Fruit fly (Drosophila melanogaster) whole organism, prepupa: Measurements from ENCODE around the gene htt.

ENCODE experiments used
- Blimp-1 ChIP-seq: fragments of 200-800 bp; sonication (Bioruptor generic); optimal IDR thresholded peaks from 3 replicates; lab custom pipeline; 2017; ENCODE audit warnings: missing biosample characterization, missing genetic modification characterization, mild to moderate bottlenecking, moderate library complexity, missing genetic modification reagents
- CG10669 ChIP-seq: fragments of 200-800 bp; sonication (Bioruptor generic); optimal IDR thresholded peaks from 3 replicates; lab custom pipeline; 2018; ENCODE audit warnings: missing biosample characterization, mild to moderate bottlenecking, missing genetic modification characterization, moderate library complexity
- CG11294 ChIP-seq: fragments of 200-800 bp; sonication (Bioruptor generic); IDR thresholded peaks from 2 replicates; pipeline ENCODE4 v1.3.6; 2022; ENCODE audit warnings: missing biosample characterization, missing genetic modification characterization
- CG11902 ChIP-seq: fragments of 200-800 bp; sonication (Bioruptor generic); optimal IDR thresholded peaks from 3 replicates; lab custom pipeline; 2016; ENCODE audit warnings: missing biosample characterization, missing genetic modification characterization
- CG1621 ChIP-seq: fragments of 200-800 bp; sonication (Bioruptor generic); optimal IDR thresholded peaks from 3 replicates; lab custom pipeline; 2018; ENCODE audit warnings: missing biosample characterization, mild to moderate bottlenecking, missing genetic modification characterization
- CG16779 ChIP-seq: fragments of 200-800 bp; sonication (Bioruptor generic); optimal IDR thresholded peaks from 3 replicates; lab custom pipeline; 2017; ENCODE audit warnings: missing biosample characterization, mild to moderate bottlenecking, missing genetic modification characterization
- CG32006 ChIP-seq: fragments of 200-800 bp; sonication (Bioruptor generic); optimal IDR thresholded peaks from 3 replicates; lab custom pipeline; 2017; ENCODE audit warnings: missing biosample characterization, mild to moderate bottlenecking, missing genetic modification characterization
- CG34406 ChIP-seq: fragments of 200-800 bp; sonication (Bioruptor generic); optimal IDR thresholded peaks from 3 replicates; lab custom pipeline; 2016; ENCODE audit warnings: missing biosample characterization, missing genetic modification characterization
- CG3919 ChIP-seq: fragments of 200-800 bp; sonication (Bioruptor generic); optimal IDR thresholded peaks from 3 replicates; lab custom pipeline; 2016; ENCODE audit warnings: missing biosample characterization, missing genetic modification characterization
- CG4318 ChIP-seq: fragments of 200-800 bp; sonication (Bioruptor generic); optimal IDR thresholded peaks from 3 replicates; lab custom pipeline; 2017; ENCODE audit warnings: missing biosample characterization, mild to moderate bottlenecking, missing genetic modification characterization
- CG6163 ChIP-seq: fragments of 200-800 bp; sonication (Bioruptor generic); IDR thresholded peaks from 3 replicates; pipeline ENCODE4 v1.3.6; 2022; ENCODE audit warnings: missing biosample characterization, missing genetic modification characterization
- CG6808 ChIP-seq: fragments of 200-800 bp; sonication (Bioruptor generic); optimal IDR thresholded peaks from 3 replicates; lab custom pipeline; 2017; ENCODE audit warnings: missing biosample characterization, missing genetic modification characterization, mild to moderate bottlenecking, moderate library complexity, missing genetic modification reagents
- CG6854 ChIP-seq: fragments of 200-800 bp; sonication (Bioruptor generic); optimal IDR thresholded peaks from 2 replicates; lab custom pipeline; 2017; ENCODE audit warnings: missing biosample characterization, mild to moderate bottlenecking, missing genetic modification characterization
- CG9139 ChIP-seq: fragments of 200-800 bp; sonication (Bioruptor generic); optimal IDR thresholded peaks from 3 replicates; lab custom pipeline; 2017; ENCODE audit warnings: missing biosample characterization, mild to moderate bottlenecking, missing genetic modification characterization
- Eip75B ChIP-seq: fragments of 200-800 bp; sonication (Bioruptor generic); optimal IDR thresholded peaks from 3 replicates; lab custom pipeline; 2016; ENCODE audit warnings: missing biosample characterization, missing genetic modification characterization
- Eip78C ChIP-seq: fragments of 200-800 bp; sonication (Bioruptor generic); peaks from one replicate; lab custom pipeline; 2016; ENCODE audit warnings: missing biosample characterization, missing genetic modification characterization
- Eip93F ChIP-seq: fragments of 200-800 bp; sonication (Bioruptor generic); optimal IDR thresholded peaks from 2 replicates; lab custom pipeline; 2016; ENCODE audit warnings: missing biosample characterization, mild to moderate bottlenecking, missing genetic modification characterization
- Ets21C ChIP-seq: fragments of 200-800 bp; sonication (Bioruptor generic); optimal IDR thresholded peaks from 3 replicates; lab custom pipeline; 2016; ENCODE audit warnings: missing biosample characterization, missing genetic modification characterization
- Ets96B ChIP-seq: fragments of 200-800 bp; optimal IDR thresholded peaks from 2 replicates; lab custom pipeline; 2019; ENCODE audit warnings: missing biosample characterization, mild to moderate bottlenecking, missing genetic modification characterization, moderate library complexity
- Gug ChIP-seq: fragments of 200-800 bp; sonication (Bioruptor generic); IDR thresholded peaks from 2 replicates; pipeline ENCODE4 v1.3.6; 2022; ENCODE audit warnings: missing biosample characterization, missing genetic modification characterization
- Met ChIP-seq: fragments of 200-800 bp; sonication (Bioruptor generic); optimal IDR thresholded peaks from 3 replicates; lab custom pipeline; 2016; ENCODE audit warnings: missing biosample characterization, missing genetic modification characterization
- OdsH ChIP-seq: fragments of 200-800 bp; sonication (Bioruptor generic); optimal IDR thresholded peaks from 3 replicates; lab custom pipeline; 2016; ENCODE audit warnings: missing biosample characterization, missing genetic modification characterization
- Smox ChIP-seq: fragments of 200-800 bp; sonication (Bioruptor generic); optimal IDR thresholded peaks from 3 replicates; lab custom pipeline; 2016; ENCODE audit warnings: missing biosample characterization, missing genetic modification characterization
- Sox14 ChIP-seq: fragments of 200-800 bp; sonication (Bioruptor generic); optimal IDR thresholded peaks from 3 replicates; lab custom pipeline; 2016; ENCODE audit warnings: missing biosample characterization, missing genetic modification characterization
- achi ChIP-seq: fragments of 200-800 bp; sonication (Bioruptor generic); optimal IDR thresholded peaks from 3 replicates; lab custom pipeline; 2016; ENCODE audit warnings: missing biosample characterization, missing genetic modification characterization
- acj6 ChIP-seq: fragments of 200-800 bp; sonication (Bioruptor generic); optimal IDR thresholded peaks from 3 replicates; lab custom pipeline; 2016; ENCODE audit warnings: missing biosample characterization, missing genetic modification characterization
- cyc ChIP-seq: fragments of 200-800 bp; sonication (Bioruptor generic); optimal IDR thresholded peaks from 3 replicates; lab custom pipeline; 2016; ENCODE audit warnings: missing biosample characterization, missing genetic modification characterization
- dsx ChIP-seq: fragments of 200-800 bp; optimal IDR thresholded peaks from 3 replicates; lab custom pipeline; 2019; ENCODE audit warnings: missing biosample characterization, mild to moderate bottlenecking, missing genetic modification characterization, moderate library complexity; ENCODE audit not compliant: poor library complexity, severe bottlenecking
- fkh ChIP-seq: fragments of 200-800 bp; sonication (Bioruptor generic); optimal IDR thresholded peaks from 3 replicates; lab custom pipeline; 2017; ENCODE audit warnings: missing biosample characterization, mild to moderate bottlenecking, missing genetic modification characterization, moderate library complexity
- lz ChIP-seq: fragments of 200-800 bp; sonication (Bioruptor generic); optimal IDR thresholded peaks from 3 replicates; lab custom pipeline; 2016; ENCODE audit warnings: missing biosample characterization, missing genetic modification characterization
- net ChIP-seq: fragments of 200-800 bp; sonication (Bioruptor generic); optimal IDR thresholded peaks from 3 replicates; lab custom pipeline; 2016; ENCODE audit warnings: missing biosample characterization, missing genetic modification characterization
- ss ChIP-seq, 2 experiments: fragments of 200-800 bp; sonication (Bioruptor generic); optimal IDR thresholded peaks; 2 replicates in 1 of 2; 3 replicates in 1 of 2; lab custom pipeline; 2017 to 2018; ENCODE audit warnings: mild to moderate bottlenecking in 2 of 2, missing biosample characterization in 2 of 2, missing genetic modification characterization in 2 of 2, moderate library complexity in 1 of 2
- topi ChIP-seq: fragments of 200-800 bp; sonication (Bioruptor generic); optimal IDR thresholded peaks from 3 replicates; lab custom pipeline; 2016; ENCODE audit warnings: missing biosample characterization, missing genetic modification characterization
- vri ChIP-seq: fragments of 200-800 bp; sonication (Bioruptor generic); optimal IDR thresholded peaks from 3 replicates; lab custom pipeline; 2016; ENCODE audit warnings: missing biosample characterization, mild to moderate bottlenecking, missing genetic modification characterization

Gene htt

dm6 chr3R:28672134-28672533 is 23.9 kb upstream of the htt start (continued):
- TF ChIP-seq Ets96B (tag; lab: Kevin White, UChicago): peak; percentile 35
- TF ChIP-seq cyc: peak; percentile 87
- no peak for TF ChIP-seq CG34406 (GFP tag; lab: Kevin White, UChicago)
- TF ChIP-seq Smox (GFP tag; lab: Kevin White, UChicago): peak; percentile 45
- peak; percentile 64 for TF ChIP-seq Met (GFP tag; lab: Kevin White, UChicago)
- TF ChIP-seq CG32006 (GFP tag; lab: Kevin White, UChicago): peak; percentile 40
- peak; percentile 39 for TF ChIP-seq CG6808
- TF ChIP-seq Ets21C (GFP tag; lab: Kevin White, UChicago): peak; percentile 40
- TF ChIP-seq CG16779 (tag; lab: Kevin White, UChicago): no peak
- peak; percentile 26 for TF ChIP-seq achi
- TF ChIP-seq lz (GFP tag; lab: Kevin White, UChicago): peak; percentile 82
- peak; percentile 49 for TF ChIP-seq Eip75B (GFP tag; lab: Kevin White, UChicago)
- TF ChIP-seq topi (GFP tag; lab: Kevin White, UChicago): peak; percentile 47
- TF ChIP-seq Sox14 (GFP tag; lab: Kevin White, UChicago): peak; percentile 85
- peak; percentile 61 for TF ChIP-seq CG11902 (GFP tag; lab: Kevin White, UChicago)
- peak; percentile 51 for TF ChIP-seq CG1621 (tag; lab: Kevin White, UChicago)
- TF ChIP-seq CG6854 (GFP tag; lab: Kevin White, UChicago): no peak
- TF ChIP-seq CG6163 (GFP tag; lab: Robert Waterston, UW): peak; percentile 54; the same call in 2 of the 3 replicates
- TF ChIP-seq Eip78C (GFP tag; lab: Kevin White, UChicago): peak; percentile 89
- TF ChIP-seq CG10669 (GFP tag; lab: Kevin White, UChicago): peak; percentile 64
- TF ChIP-seq CG3919 (GFP tag; lab: Kevin White, UChicago): peak; percentile 86
- no peak for TF ChIP-seq CG9139 (GFP tag; lab: Kevin White, UChicago)
- TF ChIP-seq net (GFP tag; lab: Kevin White, UChicago): peak; percentile 67
- peak; percentile 61 for TF ChIP-seq acj6 (GFP tag; lab: Kevin White, UChicago)
- peak; percentile 50 for TF ChIP-seq vri (GFP tag; lab: Kevin White, UChicago)
- TF ChIP-seq fkh (GFP tag; lab: Kevin White, UChicago): no peak
- TF ChIP-seq Gug (GFP tag; lab: Robert Waterston, UW): 0 out of 2 replicates have a peak, but pooled peaks have one; percentile 20
- TF ChIP-seq OdsH (GFP tag; lab: Kevin White, UChicago): peak; percentile 66
- TF ChIP-seq, all 60 proteins: peak for 45

- TF ChIP-seq CG6163 (GFP tag; lab: Robert Waterston, UW): 0 out of 3 replicates have a peak, but pooled peaks have one; percentile 28
- no peak for TF ChIP-seq CG11294
- TF ChIP-seq CG1621 (tag; lab: Kevin White, UChicago): peak; percentile 6
- peak; percentile 53 for TF ChIP-seq Blimp-1
- TF ChIP-seq acj6 (GFP tag; lab: Kevin White, UChicago): no peak
- TF ChIP-seq dsx (GFP tag; lab: Kevin White, UChicago): peak; percentile 33
- peak in 1 of 2 experiments; percentile 30 for TF ChIP-seq ss (GFP tag; optimal IDR thresholded peaks at IDR 0.05; lab: Kevin White, UChicago)
- TF ChIP-seq CG6854 (GFP tag; lab: Kevin White, UChicago): peak; percentile 41
- TF ChIP-seq Gug (GFP tag; lab: Robert Waterston, UW): no peak
- TF ChIP-seq Eip78C (GFP tag; lab: Kevin White, UChicago): peak; percentile 33
- TF ChIP-seq Eip93F (GFP tag; lab: Kevin White, UChicago): no peak
- TF ChIP-seq, all 60 proteins: peak for 7
Measured at dm6 chr3R:28674788-28675187, 21.3 kb upstream of the htt start, which contains the start of gene snu. TSS of gene snu (plus strand) at chr3R:28675041.

DNA sequence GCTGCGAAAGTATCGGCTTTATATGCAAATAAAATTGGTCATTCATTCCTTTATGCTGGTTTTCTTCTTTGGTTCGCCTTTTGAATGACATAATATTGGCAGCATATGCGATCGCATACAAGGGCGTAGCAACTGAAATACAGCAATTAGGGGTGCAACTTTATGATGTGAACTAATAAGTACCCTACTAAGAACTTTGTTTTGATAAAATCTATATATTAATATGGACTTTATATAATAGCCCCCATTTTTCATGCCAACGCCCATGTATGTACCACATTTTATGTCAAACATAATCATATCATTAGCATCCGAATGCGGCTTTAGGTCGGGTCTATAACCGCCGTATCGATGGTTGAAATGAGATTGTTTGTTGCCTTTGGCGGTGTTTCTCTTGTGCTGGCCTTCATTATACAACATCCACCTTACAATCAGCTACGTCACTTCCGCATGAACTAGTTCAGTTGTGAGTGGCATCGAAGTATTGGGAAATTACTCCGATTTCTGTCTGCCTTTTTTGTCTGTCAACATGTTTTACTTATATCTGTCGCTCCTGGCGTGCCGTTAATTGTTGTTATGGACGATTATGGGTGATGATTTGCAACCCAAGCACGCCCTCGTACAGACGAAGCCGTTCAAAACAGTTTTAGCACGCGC is 19.0 kb upstream of the htt start:
- TF ChIP-seq CG4318 (GFP tag; lab: Kevin White, UChicago) (no peak), CG11902 (GFP tag; lab: Kevin White, UChicago) (no peak), Blimp-1 (no peak), CG6163 (GFP tag; lab: Robert Waterston, UW) (0 out of 3 replicates have a peak, but pooled peaks have one; percentile 26), Ets96B (tag; lab: Kevin White, UChicago) (no peak)
